Worm (Caenorhabditis elegans): ENCODE measurements around the gene glt-1.

- TF ChIP-seq fos-1 (tag; optimal IDR thresholded peaks at IDR 0.05) (no peak), nhr-237 (tag; optimal IDR thresholded peaks at IDR 0.05) (no peak), ama-1 (optimal IDR thresholded peaks at IDR 0.05) (no peak), ceh-16 (tag; optimal IDR thresholded peaks at IDR 0.05) (no peak)
Measured at ce11 chrX:3462086-3462485, 33.7 kb upstream of the glt-1 start.

All from whole organism, L2 larva.